Worm (Caenorhabditis elegans): ENCODE data around the gene nfki-1.

DNA sequence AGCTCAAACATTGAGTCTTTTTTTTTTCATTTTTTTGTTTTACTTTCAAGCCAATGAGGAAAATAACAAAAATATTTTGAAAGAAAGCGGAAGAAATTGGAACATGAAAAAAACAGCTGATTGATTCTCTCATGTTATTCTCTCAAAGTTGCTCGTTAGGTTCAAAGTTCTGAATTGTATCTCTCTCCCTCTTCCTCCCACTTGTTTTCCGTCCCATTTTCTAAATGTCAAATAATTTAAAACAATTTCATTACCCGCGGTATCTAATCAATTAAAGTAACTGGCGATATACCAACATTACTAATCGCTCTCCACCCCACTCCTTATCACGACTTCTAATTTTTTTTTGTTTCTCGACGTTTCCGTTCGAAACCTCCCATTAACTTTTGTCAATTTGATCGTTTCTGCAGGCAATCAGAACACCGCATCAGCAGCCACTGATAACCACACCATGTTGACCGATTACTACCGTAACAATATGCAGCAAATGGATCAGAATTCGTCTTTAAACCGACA lies 12.2 kb upstream of the nfki-1 start:
- no peak for TF ChIP-seq snpc-4 (tag; optimal IDR thresholded peaks at IDR 0.05)
- no peak for TF ChIP-seq pha-4 (tag; optimal IDR thresholded peaks at IDR 0.05)
- no peak for TF ChIP-seq unc-62 (GFP tag; optimal IDR thresholded peaks at IDR 0.05)
- TF ChIP-seq nhr-2 (tag; optimal IDR thresholded peaks at IDR 0.05) = no peak
- TF ChIP-seq sptf-1 (tag; optimal IDR thresholded peaks at IDR 0.05) = no peak
- TF ChIP-seq nhr-28 (tag; optimal IDR thresholded peaks at IDR 0.05) = no peak
- TF ChIP-seq nhr-76 (tag; optimal IDR thresholded peaks at IDR 0.05) = no peak
- TF ChIP-seq mep-1 (tag; optimal IDR thresholded peaks at IDR 0.05) = no peak

All from whole organism, mixed stage, embryonic.